Worm (Caenorhabditis elegans): Measurements from ENCODE around the gene C33F10.11.

Gene C33F10.11

DNA sequence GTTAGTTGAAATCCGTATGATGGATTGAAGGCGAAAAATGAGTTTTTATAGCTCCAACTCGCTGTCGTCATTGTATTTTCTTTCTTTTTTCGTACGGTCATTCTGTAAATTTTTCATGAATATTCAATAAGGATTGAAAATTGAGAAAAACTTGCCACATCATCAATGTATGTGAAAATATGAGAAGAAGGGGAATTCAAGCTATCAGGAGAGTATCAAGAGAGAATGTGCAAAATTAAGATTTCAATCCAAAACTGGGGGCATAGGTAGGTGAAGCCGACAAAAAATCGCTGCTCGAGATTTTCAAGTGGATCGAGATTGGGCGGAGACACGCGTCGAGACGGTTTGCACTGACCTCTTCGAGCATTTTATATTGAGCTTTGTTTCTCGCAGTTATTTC is 50.2 kb downstream of the C33F10.11 start, which contains the start of gene nep-12:
Gene nep-12 (minus strand): TSS at position 101 of the 400 bp plus-strand sequence.
- TF ChIP-seq F39B2.1 (GFP tag; IDR thresholded peaks at IDR 0.05) = no peak
